Worm (Caenorhabditis elegans) whole organism, mixed stage, embryonic: ENCODE measurements around the gene str-45.
"Not testable (repeated sequence)": the region's sequence is repeated elsewhere in the genome, so short reads cannot be mapped to it uniquely, and the experiment has no call there.

Experiments
- M03D4.4 ChIP-seq: sonication (generic microtip); optimal IDR thresholded peaks from 2 replicates; lab custom pipeline; 2017; ENCODE audit warnings: mild to moderate bottlenecking, missing genetic modification characterization, missing compliant biosample characterization
- bed-3 ChIP-seq: fragments of 200-800 bp; sonication (Bioruptor generic); optimal IDR thresholded peaks from 3 replicates; lab custom pipeline; 2018; ENCODE audit warnings: mild to moderate bottlenecking, missing genetic modification characterization, moderate library complexity, missing compliant biosample characterization
- blmp-1 ChIP-seq: fragments of 150-350 bp; optimal IDR thresholded peaks from 2 replicates; lab custom pipeline; 2014; ENCODE audit warnings: missing biosample characterization, missing genetic modification characterization
- ceh-39 ChIP-seq: fragments of 150-350 bp; optimal IDR thresholded peaks from 2 replicates; lab custom pipeline; 2014; ENCODE audit warnings: missing biosample characterization, missing genetic modification characterization
- ceh-43 ChIP-seq: fragments of 200-800 bp; sonication (Bioruptor generic); optimal IDR thresholded peaks from 2 replicates; lab custom pipeline; 2018; ENCODE audit warnings: mild to moderate bottlenecking, missing genetic modification characterization, moderate library complexity, missing compliant biosample characterization
- ceh-83 ChIP-seq: fragments of 200-800 bp; sonication (Bioruptor generic); optimal IDR thresholded peaks from 2 replicates; lab custom pipeline; 2018; ENCODE audit warnings: mild to moderate bottlenecking, missing genetic modification characterization, missing compliant biosample characterization
- ces-1 ChIP-seq: fragments of 150-350 bp; optimal IDR thresholded peaks from 2 replicates; lab custom pipeline; 2014; ENCODE audit warnings: missing biosample characterization, missing genetic modification reagents, missing genetic modification characterization
- cnd-1 ChIP-seq: fragments of 200-800 bp; sonication (Bioruptor generic); optimal IDR thresholded peaks from 2 replicates; lab custom pipeline; 2018; ENCODE audit warnings: mild to moderate bottlenecking, missing genetic modification characterization, missing compliant biosample characterization
- drap-1 ChIP-seq: fragments of 200-800 bp; sonication (Bioruptor generic); optimal IDR thresholded peaks from 3 replicates; lab custom pipeline; 2018; ENCODE audit warnings: mild to moderate bottlenecking, missing genetic modification characterization, missing compliant biosample characterization
- elt-1 ChIP-seq: sonication (generic microtip); optimal IDR thresholded peaks from 2 replicates; lab custom pipeline; 2017; ENCODE audit warnings: missing genetic modification characterization, mild to moderate bottlenecking, missing compliant biosample characterization, antibody characterized with exemption, moderate library complexity, borderline replicate concordance; ENCODE audit not compliant: insufficient read depth
- elt-3 ChIP-seq: fragments of 150-350 bp; optimal IDR thresholded peaks from 2 replicates; lab custom pipeline; 2014; ENCODE audit warnings: missing biosample characterization, missing genetic modification characterization
- ham-2 ChIP-seq: fragments of 200-800 bp; sonication (Bioruptor generic); optimal IDR thresholded peaks from 2 replicates; lab custom pipeline; 2018; ENCODE audit warnings: mild to moderate bottlenecking, missing genetic modification characterization, missing compliant biosample characterization
- hlh-1 ChIP-seq: fragments of 150-350 bp; optimal IDR thresholded peaks from 2 replicates; lab custom pipeline; 2014; ENCODE audit warnings: missing biosample characterization, missing genetic modification reagents, missing genetic modification characterization
- lin-13 ChIP-seq: fragments of 150-350 bp; optimal IDR thresholded peaks from 2 replicates; lab custom pipeline; 2014; ENCODE audit warnings: missing biosample characterization, missing genetic modification characterization
- lin-32 ChIP-seq: fragments of 200-800 bp; sonication (Bioruptor generic); optimal IDR thresholded peaks from 2 replicates; lab custom pipeline; 2018; ENCODE audit warnings: mild to moderate bottlenecking, missing genetic modification characterization, missing compliant biosample characterization
- lsy-2 ChIP-seq: fragments of 150-350 bp; optimal IDR thresholded peaks from 2 replicates; lab custom pipeline; 2014; ENCODE audit warnings: missing biosample characterization, missing genetic modification characterization
- mab-5 ChIP-seq: fragments of 150-350 bp; optimal IDR thresholded peaks from 2 replicates; lab custom pipeline; 2014; ENCODE audit warnings: missing biosample characterization, missing genetic modification characterization
- mep-1 ChIP-seq: fragments of 150-350 bp; optimal IDR thresholded peaks from 2 replicates; lab custom pipeline; 2017; ENCODE audit warnings: missing biosample characterization, missing genetic modification reagents, missing genetic modification characterization, inconsistent platforms
- mls-2 ChIP-seq: sonication (generic microtip); optimal IDR thresholded peaks from 2 replicates; lab custom pipeline; 2016; ENCODE audit warnings: mild to moderate bottlenecking, missing genetic modification characterization, moderate library complexity, missing compliant biosample characterization
- nhr-12 ChIP-seq: fragments of 150-350 bp; optimal IDR thresholded peaks from 2 replicates; lab custom pipeline; 2014; ENCODE audit warnings: missing biosample characterization, missing genetic modification characterization
- nhr-2 ChIP-seq: fragments of 150-350 bp; optimal IDR thresholded peaks from 2 replicates; lab custom pipeline; 2014; ENCODE audit warnings: missing biosample characterization, missing genetic modification characterization
- nhr-237 ChIP-seq: fragments of 150-350 bp; optimal IDR thresholded peaks from 2 replicates; lab custom pipeline; 2014; ENCODE audit warnings: missing biosample characterization, missing genetic modification characterization
- nhr-28 ChIP-seq: fragments of 150-350 bp; optimal IDR thresholded peaks from 2 replicates; lab custom pipeline; 2014; ENCODE audit warnings: missing biosample characterization, missing genetic modification characterization
- pha-4 ChIP-seq: fragments of 150-350 bp; optimal IDR thresholded peaks from 2 replicates; lab custom pipeline; 2018; ENCODE audit warnings: missing biosample characterization, missing genetic modification reagents, missing genetic modification characterization
- sem-2 ChIP-seq: fragments of 200-800 bp; sonication (Bioruptor generic); optimal IDR thresholded peaks from 2 replicates; lab custom pipeline; 2018; ENCODE audit warnings: mild to moderate bottlenecking, missing genetic modification characterization, missing compliant biosample characterization
- snpc-4 ChIP-seq: fragments of 150-350 bp; optimal IDR thresholded peaks from 2 replicates; lab custom pipeline; 2014; ENCODE audit warnings: missing biosample characterization, missing genetic modification characterization
- sptf-1 ChIP-seq: sonication (generic microtip); optimal IDR thresholded peaks from 2 replicates; lab custom pipeline; 2017; ENCODE audit warnings: mild to moderate bottlenecking, missing genetic modification characterization, moderate library complexity, missing compliant biosample characterization
- tbx-8 ChIP-seq: fragments of 200-800 bp; sonication (Bioruptor generic); optimal IDR thresholded peaks from 2 replicates; lab custom pipeline; 2018; ENCODE audit warnings: mild to moderate bottlenecking, missing genetic modification characterization, moderate library complexity, missing compliant biosample characterization
- unc-120 ChIP-seq: sonication (generic microtip); optimal IDR thresholded peaks from 2 replicates; lab custom pipeline; 2017; ENCODE audit warnings: missing genetic modification characterization, missing compliant biosample characterization; ENCODE audit not compliant: poor library complexity, severe bottlenecking
- unc-39 ChIP-seq: fragments of 150-350 bp; optimal IDR thresholded peaks from 2 replicates; lab custom pipeline; 2014; ENCODE audit warnings: missing biosample characterization, missing genetic modification characterization
- unc-62 ChIP-seq: fragments of 150-350 bp; optimal IDR thresholded peaks from 2 replicates; lab custom pipeline; 2014; ENCODE audit warnings: missing biosample characterization, missing genetic modification reagents, missing genetic modification characterization
- zip-8 ChIP-seq: fragments of 150-350 bp; optimal IDR thresholded peaks from 2 replicates; lab custom pipeline; 2014; ENCODE audit warnings: missing biosample characterization, missing genetic modification characterization
- ztf-11 ChIP-seq: fragments of 150-350 bp; optimal IDR thresholded peaks from 2 replicates; lab custom pipeline; 2014; ENCODE audit warnings: missing biosample characterization, missing genetic modification characterization

The str-45 gene

DNA sequence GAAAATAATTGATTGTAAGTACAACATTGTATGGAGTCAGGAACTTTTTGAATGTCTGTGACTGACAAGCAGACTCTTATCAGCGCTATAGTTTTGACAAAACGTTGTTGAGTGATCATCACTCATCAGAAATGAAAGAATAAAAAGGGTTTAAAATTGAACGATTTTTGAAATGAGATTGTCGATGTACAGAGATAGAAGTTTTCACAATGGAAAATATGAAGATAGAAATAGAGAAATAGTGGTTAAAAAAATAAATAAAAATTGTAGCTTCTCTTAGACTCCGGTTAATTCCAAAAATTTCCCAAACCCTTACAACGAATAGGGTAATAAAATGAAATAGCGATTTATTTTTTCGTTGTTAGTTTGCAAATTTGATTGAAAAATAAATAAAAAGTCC, 33.6 kb upstream of the str-45 start, which contains the start of gene ugt-30:
TSS of gene ugt-30 (minus strand) at position 101 of the 400 bp plus-strand sequence.
- not testable (repeated sequence) for TF ChIP-seq M03D4.4; ceh-39 (tag; lab: Kevin White, UChicago); lsy-2 (tag; lab: Kevin White, UChicago)

DNA sequence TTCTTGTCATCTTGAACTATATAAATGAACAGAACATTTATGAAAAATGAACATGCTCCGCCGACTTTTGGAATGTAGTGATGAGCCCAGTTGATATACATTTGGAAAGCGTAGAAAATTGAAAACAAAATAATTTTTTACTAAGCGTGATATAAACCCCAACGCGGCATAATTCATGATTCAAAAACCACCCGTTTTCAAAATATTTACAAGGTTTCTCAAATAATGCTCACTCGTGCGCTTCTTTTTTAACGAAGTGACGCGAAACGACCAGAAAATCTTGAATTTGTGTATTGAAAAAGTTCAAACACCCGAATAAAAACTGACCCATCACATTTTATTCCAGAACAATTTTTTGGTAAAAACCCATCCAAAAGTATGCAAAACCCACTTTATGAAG, 31.4 kb upstream of the str-45 start, which contains the start of gene srj-27:
TSS of gene srj-27 (minus strand) at position 101 of the 400 bp plus-strand sequence.
- TF ChIP-seq sem-2 (GFP tag; lab: Kevin White, UChicago) = no peak
- no peak for TF ChIP-seq unc-62 (GFP tag; lab: Kevin White, UChicago)

DNA sequence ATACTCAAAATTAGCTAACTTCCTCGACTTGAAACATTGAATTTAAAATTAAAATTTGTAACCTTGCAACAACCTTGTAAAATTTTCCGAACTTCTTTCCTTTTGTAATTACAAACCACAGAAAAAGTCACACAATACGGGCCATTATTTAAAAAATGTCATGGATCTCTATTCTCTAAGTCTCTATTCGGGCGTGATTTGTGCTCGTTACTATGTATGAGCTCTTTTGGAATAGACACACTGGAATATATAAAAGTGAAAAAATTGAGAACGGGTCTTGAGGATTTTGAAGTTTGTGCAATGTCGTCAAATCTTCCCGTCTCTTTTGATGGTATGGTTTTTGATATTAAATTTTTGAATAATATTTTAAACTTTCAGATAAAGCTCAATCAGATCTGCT, 30.8 kb upstream of the str-45 start, which contains the start of gene srr-7:
TSS of gene srr-7 (plus strand) at position 301 of the 400 bp plus-strand sequence.
- TF ChIP-seq unc-120 = no peak
- no peak for TF ChIP-seq unc-39 (tag; lab: Kevin White, UChicago)
- TF ChIP-seq drap-1 (GFP tag; lab: Kevin White, UChicago) = no peak
- TF ChIP-seq zip-8 = no peak
- TF ChIP-seq ztf-11 (tag; lab: Kevin White, UChicago) = no peak
- no peak for TF ChIP-seq hlh-1 (tag; lab: Kevin White, UChicago)
- TF ChIP-seq lin-32 (GFP tag; lab: Kevin White, UChicago) = no peak
- no peak for TF ChIP-seq nhr-28 (tag; lab: Kevin White, UChicago)
- TF ChIP-seq nhr-12 (tag; lab: Kevin White, UChicago) = no peak

DNA sequence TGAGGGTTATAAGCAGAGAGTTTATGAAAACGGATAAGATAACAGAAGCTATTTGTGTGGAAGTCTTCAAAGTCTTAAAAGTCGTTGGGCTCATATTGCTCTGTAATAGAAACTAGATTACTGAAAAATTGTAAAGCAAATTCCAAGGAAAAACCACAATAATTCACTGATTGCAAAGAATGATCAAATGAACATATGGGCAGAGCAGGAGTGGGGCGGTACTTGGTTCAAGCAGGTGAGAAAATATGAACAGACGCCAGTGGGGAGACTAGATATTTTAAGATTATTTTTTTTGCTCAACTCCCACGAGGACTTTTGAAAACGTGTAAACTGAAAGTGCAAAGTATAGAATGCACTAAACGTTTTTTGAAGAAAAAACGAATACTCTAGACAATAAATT, 26.4 kb upstream of the str-45 start, which contains the start of gene str-171:
TSS of gene str-171 (minus strand) at position 101 of the 400 bp plus-strand sequence.
- TF ChIP-seq ham-2 (GFP tag; lab: Kevin White, UChicago) (no peak), lin-32 (GFP tag; lab: Kevin White, UChicago) (no peak), unc-120 (no peak), lin-13 (tag; lab: Kevin White, UChicago) (no peak), M03D4.4 (no peak), nhr-2 (tag; lab: Kevin White, UChicago) (no peak), sem-2 (GFP tag; lab: Kevin White, UChicago) (no peak), snpc-4 (tag; lab: Kevin White, UChicago) (no peak), cnd-1 (tag; lab: Kevin White, UChicago) (no peak)

DNA sequence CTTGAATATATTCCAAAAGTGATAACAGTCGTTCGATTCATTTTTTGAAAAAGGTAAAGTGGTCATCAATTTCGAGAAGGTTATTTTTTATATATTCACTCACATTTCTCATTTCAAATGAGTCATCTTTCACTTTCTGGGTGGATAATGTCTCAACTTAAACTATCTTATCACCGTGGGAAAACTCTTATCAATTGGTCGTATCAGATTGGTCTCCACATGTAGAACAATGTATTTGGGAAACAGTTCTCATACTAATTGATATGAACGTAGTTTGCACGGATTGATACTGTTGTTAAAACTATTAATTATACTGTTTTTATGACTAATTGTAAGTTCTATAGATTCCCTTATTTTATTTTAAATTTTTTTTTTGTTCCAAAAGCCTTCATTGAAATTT, 25.0 kb upstream of the str-45 start:
- TF ChIP-seq bed-3 (GFP tag; lab: Kevin White, UChicago) (no peak), ceh-83 (GFP tag; lab: Kevin White, UChicago) (no peak), sem-2 (GFP tag; lab: Kevin White, UChicago) (no peak), hlh-1 (tag; lab: Kevin White, UChicago) (no peak), ceh-43 (no peak), unc-120 (no peak), pha-4 (tag; lab: Kevin White, UChicago) (no peak), zip-8 (no peak), elt-3 (no peak), cnd-1 (tag; lab: Kevin White, UChicago) (no peak), M03D4.4 (no peak), drap-1 (GFP tag; lab: Kevin White, UChicago) (no peak), mep-1 (no peak), nhr-28 (tag; lab: Kevin White, UChicago) (no peak)

DNA sequence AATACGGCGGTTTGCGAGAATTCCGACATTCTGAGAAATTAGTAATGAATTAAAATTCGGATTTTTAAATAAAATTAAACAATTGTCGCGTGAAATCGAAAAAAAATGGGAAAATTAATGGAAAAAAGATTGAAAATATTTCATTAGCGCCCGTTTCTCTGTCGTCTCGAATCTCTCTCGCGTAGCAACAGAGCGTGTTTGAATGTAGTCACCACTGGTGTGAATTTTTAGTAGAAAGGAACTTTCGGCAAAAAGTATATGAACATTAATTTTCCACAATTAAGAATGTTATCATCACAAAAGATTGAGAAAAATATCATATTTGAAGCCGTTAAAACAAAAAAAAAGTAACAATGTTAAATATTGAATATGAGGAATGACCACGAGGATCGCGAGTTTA, 22.0 kb upstream of the str-45 start, which contains the start of gene aipl-1:
TSS of gene aipl-1 (minus strand) at position 30 of the 400 bp plus-strand sequence.
- TF ChIP-seq hlh-1 (tag; lab: Kevin White, UChicago) (peak; percentile 27), nhr-12 (tag; lab: Kevin White, UChicago) (no peak), unc-120 (no peak), nhr-28 (tag; lab: Kevin White, UChicago) (no peak), sptf-1 (tag; lab: Kevin White, UChicago) (peak; percentile 2), mab-5 (tag; lab: Kevin White, UChicago) (no peak), unc-39 (tag; lab: Kevin White, UChicago) (no peak), tbx-8 (GFP tag; lab: Kevin White, UChicago) (no peak), mep-1 (peak; percentile 80), ceh-39 (tag; lab: Kevin White, UChicago) (peak; percentile 21), ces-1 (GFP tag; lab: Kevin White, UChicago) (peak; percentile 83), lin-13 (tag; lab: Kevin White, UChicago) (peak; percentile 21), pha-4 (tag; lab: Kevin White, UChicago) (peak; percentile 46), nhr-237 (tag; lab: Kevin White, UChicago) (peak; percentile 62), unc-62 (GFP tag; lab: Kevin White, UChicago) (no peak), lsy-2 (tag; lab: Kevin White, UChicago) (peak; percentile 71), elt-1 (no peak), zip-8 (no peak), ham-2 (GFP tag; lab: Kevin White, UChicago) (no peak), ceh-43 (no peak), mls-2 (tag; lab: Kevin White, UChicago) (no peak), snpc-4 (tag; lab: Kevin White, UChicago) (no peak), cnd-1 (tag; lab: Kevin White, UChicago) (no peak), ztf-11 (tag; lab: Kevin White, UChicago) (no peak), ceh-83 (GFP tag; lab: Kevin White, UChicago) (no peak), blmp-1 (tag; lab: Kevin White, UChicago) (no peak)
